Fruit fly (Drosophila melanogaster): ENCODE measurements around the gene Edc3.

The Edc3 gene

dm6 chr3L:17569737-17570546 lies 40.3 kb upstream of the Edc3 start (continued):
- TF ChIP-seq tgo (GFP tag; IDR thresholded peaks at IDR 0.05) (no peak), Sin3A (optimal IDR thresholded peaks at IDR 0.05) (no peak)

dm6 chr3L:17568698-17569097 lies 39.0 kb upstream of the Edc3 start:
- TF ChIP-seq CG9817 (tag; optimal IDR thresholded peaks at IDR 0.05) (no peak), Meics (GFP tag; optimal IDR thresholded peaks at IDR 0.05) (no peak), salm (tag; optimal IDR thresholded peaks at IDR 0.05) (peak; percentile 6), run (tag; optimal IDR thresholded peaks at IDR 0.05) (no peak), CG18262 (tag; optimal IDR thresholded peaks at IDR 0.05) (no peak), sd (tag; optimal IDR thresholded peaks at IDR 0.05) (peak; percentile 0), sr (GFP tag; IDR thresholded peaks at IDR 0.05) (0 out of 3 replicates have a peak, but pooled peaks have one; percentile 30), Med (GFP tag) (peak; percentile 66), CG12769 (tag; optimal IDR thresholded peaks at IDR 0.05) (peak; percentile 34), vnd (GFP tag; IDR thresholded peaks at IDR 0.05; ENCODE audit: partially characterized antibody) (0 out of 3 replicates have a peak, but pooled peaks have one; percentile 17), ems (GFP tag; optimal IDR thresholded peaks at IDR 0.05) (no peak), CG2199 (GFP tag; IDR thresholded peaks at IDR 0.05) (peak; percentile 81; the same call in 2 of the 3 replicates), Blimp-1 (GFP tag; optimal IDR thresholded peaks at IDR 0.05) (peak; percentile 35), zf30C (GFP tag; optimal IDR thresholded peaks at IDR 0.05) (no peak), Eip74EF (GFP tag; optimal IDR thresholded peaks at IDR 0.05) (peak in 1 of 2 experiments; percentile 58)

dm6 chr3L:17566335-17567242 lies 36.9 kb upstream of the Edc3 start:
- TF ChIP-seq ham (GFP tag; IDR thresholded peaks at IDR 0.05) (no peak), cwo (GFP tag; optimal IDR thresholded peaks at IDR 0.05) (peak; percentile 63), cato (GFP tag; optimal IDR thresholded peaks at IDR 0.05; ENCODE audit: borderline replicate concordance) (peak; percentile 51), Nf-YC (tag; optimal IDR thresholded peaks at IDR 0.05) (peak; percentile 66), ssp (GFP tag; IDR thresholded peaks at IDR 0.05) (peak; percentile 59), dimm (GFP tag; IDR thresholded peaks at IDR 0.05) (peak; percentile 48; the same call in 1 of the 2 replicates), CG3163 (GFP tag; optimal IDR thresholded peaks at IDR 0.05) (no peak), lbe (GFP tag; optimal IDR thresholded peaks at IDR 0.05) (peak; percentile 85), CG17359 (tag; optimal IDR thresholded peaks at IDR 0.05) (peak; percentile 89), CG11560 (tag; IDR thresholded peaks at IDR 0.05) (no peak; the same call in 2 of the 3 replicates), Lhr (GFP tag; optimal IDR thresholded peaks at IDR 0.05) (peak; percentile 52), CG8388 (GFP tag; optimal IDR thresholded peaks at IDR 0.05) (peak; percentile 79), CG32772 (GFP tag; IDR thresholded peaks at IDR 0.05) (peak; percentile 73), pb (GFP tag; optimal IDR thresholded peaks at IDR 0.05) (no peak), tgo (GFP tag; IDR thresholded peaks at IDR 0.05) (peak; percentile 75), slou (GFP tag; optimal IDR thresholded peaks at IDR 0.05) (no peak), vfl (GFP tag; optimal IDR thresholded peaks at IDR 0.05) (no peak), bbx (GFP tag; IDR thresholded peaks at IDR 0.05; ENCODE audit: partially characterized antibody) (no peak), Asciz (GFP tag; optimal IDR thresholded peaks at IDR 0.05) (peak; percentile 90), so (GFP tag; IDR thresholded peaks at IDR 0.05) (peak; percentile 77; the same call in 2 of the 3 replicates), NK7.1 (GFP tag; optimal IDR thresholded peaks at IDR 0.05) (no peak), BEAF-32 (GFP tag; optimal IDR thresholded peaks at IDR 0.05) (no peak), pzg (GFP tag; optimal IDR thresholded peaks at IDR 0.05) (no peak), Camta (GFP tag; optimal IDR thresholded peaks at IDR 0.05) (peak; percentile 41), yki (optimal IDR thresholded peaks at IDR 0.05) (no peak), CG8089 (GFP tag; optimal IDR thresholded peaks at IDR 0.05) (no peak), Fer2 (tag; optimal IDR thresholded peaks at IDR 0.05) (no peak), gt (GFP tag; IDR thresholded peaks at IDR 0.05) (peak; percentile 54)
